Fruit fly (Drosophila melanogaster): Measurements from ENCODE around the gene CG11997.
A peak's percentile ranks its signal among the peaks of the same experiment; 100 is the strongest.

DNA sequence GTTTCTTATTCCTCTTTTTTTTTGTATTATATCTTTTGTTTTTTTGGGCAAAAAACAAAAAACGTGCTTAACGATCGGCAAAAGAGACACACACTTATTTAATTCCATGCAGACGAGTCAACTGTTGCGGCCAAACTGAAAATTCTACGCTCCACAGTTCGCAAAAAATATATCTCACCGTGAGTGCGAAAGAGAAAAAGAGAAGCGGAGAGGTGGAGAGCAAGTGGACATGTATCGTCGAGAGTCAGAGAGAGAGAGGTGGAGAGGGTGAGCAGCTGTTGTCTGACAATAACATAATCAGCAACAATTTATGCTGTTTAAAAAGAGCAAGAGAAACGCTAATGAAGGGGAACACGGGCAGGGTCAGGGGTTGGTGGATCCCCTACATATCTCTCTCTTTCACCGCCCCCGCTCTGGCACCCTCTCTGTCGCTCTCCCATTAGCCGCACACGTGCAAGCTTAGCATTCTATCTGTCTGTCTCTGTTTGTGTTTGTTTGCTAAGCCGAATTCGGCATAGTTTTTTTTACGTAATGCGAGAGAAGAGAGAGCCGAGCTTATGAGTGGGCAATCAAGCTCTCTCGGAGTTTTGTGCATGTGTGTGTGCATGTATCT, 49.5 kb downstream of the CG11997 start:
- TF ChIP-seq EcR (GFP tag; optimal IDR thresholded peaks at IDR 0.05) (no peak), Dll (optimal IDR thresholded peaks at IDR 0.05) (peak; percentile 79), psq (optimal IDR thresholded peaks at IDR 0.05) (no peak)

Data from whole organism.